Worm (Caenorhabditis elegans): ENCODE results near the gene C33G3.6.
A peak's percentile ranks its signal among the peaks of the same experiment; 100 is the strongest.

DNA sequence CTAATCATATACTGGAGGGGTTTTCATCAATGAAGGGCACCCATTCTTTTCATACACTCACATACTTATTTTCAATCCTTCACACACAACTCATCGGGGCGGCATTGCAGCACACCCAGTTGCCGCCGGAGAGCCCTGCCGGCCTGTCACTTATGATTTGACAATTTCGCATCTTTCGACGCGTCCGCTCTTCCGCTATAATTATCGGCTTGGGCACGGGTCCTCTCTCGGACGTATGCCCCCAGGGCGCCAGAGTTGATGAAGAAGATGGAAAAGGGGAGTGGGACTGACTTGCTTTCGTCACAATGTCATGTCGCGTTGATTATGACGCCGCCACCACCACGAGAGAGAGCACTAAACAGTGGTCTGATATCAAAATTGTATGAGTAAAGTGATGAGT is 39.8 kb downstream of the C33G3.6 start:
- no peak for TF ChIP-seq unc-39 (tag; optimal IDR thresholded peaks at IDR 0.05)
- no peak for TF ChIP-seq lsy-2 (tag; optimal IDR thresholded peaks at IDR 0.05)
- TF ChIP-seq nhr-48 (tag; optimal IDR thresholded peaks at IDR 0.05), result no peak
- no peak for TF ChIP-seq lin-29 (GFP tag; IDR thresholded peaks at IDR 0.05)
- no peak for TF ChIP-seq ztf-11 (tag; optimal IDR thresholded peaks at IDR 0.05)
- TF ChIP-seq unc-62 (GFP tag; optimal IDR thresholded peaks at IDR 0.05 in 1 of 2), result peak in 1 of 2 experiments; percentile 80
- TF ChIP-seq unc-62 (tag; optimal IDR thresholded peaks at IDR 0.05), result no peak

All from whole organism, L4 larva.